Worm (Caenorhabditis elegans): ENCODE data around the gene R107.9.

DNA sequence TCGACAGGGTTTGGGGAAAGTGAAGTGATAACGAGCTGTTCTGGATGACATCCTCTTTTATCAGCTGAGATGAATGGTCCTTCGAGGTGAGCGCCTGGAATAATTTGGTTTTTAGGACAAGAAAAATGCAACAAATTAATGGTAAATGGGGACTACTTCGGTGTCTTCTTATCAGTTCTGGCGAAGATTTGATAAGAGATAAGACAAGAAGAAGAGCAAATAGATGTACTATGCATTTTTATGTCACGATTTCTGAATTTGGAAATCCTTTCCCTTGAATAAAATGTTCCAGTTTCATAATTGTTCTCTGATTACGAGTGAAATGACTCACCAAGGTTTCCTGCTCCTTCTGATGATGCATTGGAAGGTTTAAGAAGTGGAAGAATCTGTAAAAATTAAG lies 39.9 kb upstream of the R107.9 start:
- TF ChIP-seq hmg-4 (GFP tag; optimal IDR thresholded peaks at IDR 0.05) (no peak), ama-1 (optimal IDR thresholded peaks at IDR 0.05) (no peak), scrt-1 (GFP tag; IDR thresholded peaks at IDR 0.05) (no peak), tbx-11 (GFP tag; IDR thresholded peaks at IDR 0.05) (no peak), ets-7 (tag; optimal IDR thresholded peaks at IDR 0.05) (no peak), ceh-36 (tag; optimal IDR thresholded peaks at IDR 0.05) (no peak), hnd-1 (tag; optimal IDR thresholded peaks at IDR 0.05) (no peak)

Data from whole organism, early embryonic.